Fruit fly (Drosophila melanogaster) whole organism, prepupa: ENCODE results near the gene CG9240.

ENCODE experiments used
- CG10631 ChIP-seq: fragments of 200-800 bp; sonication (Bioruptor generic); optimal IDR thresholded peaks from 2 replicates; lab custom pipeline; 2016; ENCODE audit warnings: missing biosample characterization, missing genetic modification characterization
- CG10669 ChIP-seq: fragments of 200-800 bp; sonication (Bioruptor generic); optimal IDR thresholded peaks from 3 replicates; lab custom pipeline; 2018; ENCODE audit warnings: missing biosample characterization, mild to moderate bottlenecking, missing genetic modification characterization, moderate library complexity
- CG11294 ChIP-seq: fragments of 200-800 bp; sonication (Bioruptor generic); IDR thresholded peaks from 2 replicates; pipeline ENCODE4 v1.3.6; 2022; ENCODE audit warnings: missing biosample characterization, missing genetic modification characterization
- CG11762 ChIP-seq: fragments of 200-800 bp; sonication (Bioruptor generic); optimal IDR thresholded peaks from 3 replicates; lab custom pipeline; 2016; ENCODE audit warnings: missing biosample characterization, missing genetic modification characterization; ENCODE audit not compliant: insufficient read depth
- CG1621 ChIP-seq: fragments of 200-800 bp; sonication (Bioruptor generic); optimal IDR thresholded peaks from 3 replicates; lab custom pipeline; 2018; ENCODE audit warnings: missing biosample characterization, mild to moderate bottlenecking, missing genetic modification characterization
- CG16779 ChIP-seq: fragments of 200-800 bp; sonication (Bioruptor generic); optimal IDR thresholded peaks from 3 replicates; lab custom pipeline; 2017; ENCODE audit warnings: missing biosample characterization, mild to moderate bottlenecking, missing genetic modification characterization
- CG3032 ChIP-seq: fragments of 200-800 bp; optimal IDR thresholded peaks from 2 replicates; lab custom pipeline; 2019; ENCODE audit warnings: missing biosample characterization, mild to moderate bottlenecking, missing genetic modification characterization, moderate library complexity
- CG31627 ChIP-seq: fragments of 200-800 bp; sonication (Bioruptor generic); optimal IDR thresholded peaks from 3 replicates; lab custom pipeline; 2016; ENCODE audit warnings: missing biosample characterization, missing genetic modification characterization
- CG3919 ChIP-seq: fragments of 200-800 bp; sonication (Bioruptor generic); optimal IDR thresholded peaks from 3 replicates; lab custom pipeline; 2016; ENCODE audit warnings: missing biosample characterization, missing genetic modification characterization
- CG4318 ChIP-seq: fragments of 200-800 bp; sonication (Bioruptor generic); optimal IDR thresholded peaks from 3 replicates; lab custom pipeline; 2017; ENCODE audit warnings: missing biosample characterization, mild to moderate bottlenecking, missing genetic modification characterization
- CG6163 ChIP-seq: fragments of 200-800 bp; sonication (Bioruptor generic); IDR thresholded peaks from 3 replicates; pipeline ENCODE4 v1.3.6; 2022; ENCODE audit warnings: missing biosample characterization, missing genetic modification characterization
- CG6276 ChIP-seq: fragments of 200-800 bp; sonication (Bioruptor generic); optimal IDR thresholded peaks from 2 replicates; lab custom pipeline; 2017; ENCODE audit warnings: missing biosample characterization, mild to moderate bottlenecking, missing genetic modification characterization
- CG6792 ChIP-seq: fragments of 200-800 bp; sonication (Bioruptor generic); optimal IDR thresholded peaks from 3 replicates; lab custom pipeline; 2016; ENCODE audit warnings: missing biosample characterization, missing genetic modification characterization
- CG6854 ChIP-seq: fragments of 200-800 bp; sonication (Bioruptor generic); optimal IDR thresholded peaks from 2 replicates; lab custom pipeline; 2017; ENCODE audit warnings: missing biosample characterization, mild to moderate bottlenecking, missing genetic modification characterization
- CG7368 ChIP-seq: fragments of 200-800 bp; sonication (Bioruptor generic); optimal IDR thresholded peaks from 3 replicates; lab custom pipeline; 2016; ENCODE audit warnings: missing biosample characterization, missing genetic modification characterization
- CG8119 ChIP-seq: fragments of 200-800 bp; sonication (Bioruptor generic); IDR thresholded peaks from 3 replicates; pipeline ENCODE4 v1.3.6; 2022; ENCODE audit warnings: missing biosample characterization, missing genetic modification characterization
- CG8319 ChIP-seq: fragments of 200-800 bp; sonication (Bioruptor generic); optimal IDR thresholded peaks from 3 replicates; lab custom pipeline; 2016; ENCODE audit warnings: missing biosample characterization, missing genetic modification characterization
- CG8632 ChIP-seq: fragments of 200-800 bp; sonication (Bioruptor generic); optimal IDR thresholded peaks from 3 replicates; lab custom pipeline; 2016; ENCODE audit warnings: missing biosample characterization, missing genetic modification characterization
- CG9139 ChIP-seq: fragments of 200-800 bp; sonication (Bioruptor generic); optimal IDR thresholded peaks from 3 replicates; lab custom pipeline; 2017; ENCODE audit warnings: missing biosample characterization, mild to moderate bottlenecking, missing genetic modification characterization
- Eip78C ChIP-seq: fragments of 200-800 bp; sonication (Bioruptor generic); peaks from one replicate; lab custom pipeline; 2016; ENCODE audit warnings: missing biosample characterization, missing genetic modification characterization
- Eip93F ChIP-seq: fragments of 200-800 bp; sonication (Bioruptor generic); optimal IDR thresholded peaks from 2 replicates; lab custom pipeline; 2016; ENCODE audit warnings: missing biosample characterization, mild to moderate bottlenecking, missing genetic modification characterization
- Ets21C ChIP-seq: fragments of 200-800 bp; sonication (Bioruptor generic); optimal IDR thresholded peaks from 3 replicates; lab custom pipeline; 2016; ENCODE audit warnings: missing biosample characterization, missing genetic modification characterization
- Ets96B ChIP-seq: fragments of 200-800 bp; optimal IDR thresholded peaks from 2 replicates; lab custom pipeline; 2019; ENCODE audit warnings: missing biosample characterization, mild to moderate bottlenecking, missing genetic modification characterization, moderate library complexity
- Gug ChIP-seq: fragments of 200-800 bp; sonication (Bioruptor generic); IDR thresholded peaks from 2 replicates; pipeline ENCODE4 v1.3.6; 2022; ENCODE audit warnings: missing biosample characterization, missing genetic modification characterization
- Hr38 ChIP-seq: sonication (Bioruptor generic); optimal IDR thresholded peaks from 2 replicates; lab custom pipeline; 2016; ENCODE audit warnings: missing biosample characterization, missing genetic modification characterization
- Hr39 ChIP-seq: fragments of 200-800 bp; sonication (Bioruptor generic); optimal IDR thresholded peaks from 2 replicates; lab custom pipeline; 2016; ENCODE audit warnings: missing biosample characterization, missing genetic modification characterization
- Hr4 ChIP-seq: fragments of 200-800 bp; sonication (Bioruptor generic); optimal IDR thresholded peaks from 3 replicates; lab custom pipeline; 2016; ENCODE audit warnings: missing biosample characterization, missing genetic modification characterization
- Lpt ChIP-seq: fragments of 200-800 bp; sonication (Bioruptor generic); optimal IDR thresholded peaks from 3 replicates; lab custom pipeline; 2016; ENCODE audit warnings: missing biosample characterization, missing genetic modification characterization
- Met ChIP-seq: fragments of 200-800 bp; sonication (Bioruptor generic); optimal IDR thresholded peaks from 3 replicates; lab custom pipeline; 2016; ENCODE audit warnings: missing biosample characterization, missing genetic modification characterization
- OdsH ChIP-seq: fragments of 200-800 bp; sonication (Bioruptor generic); optimal IDR thresholded peaks from 3 replicates; lab custom pipeline; 2016; ENCODE audit warnings: missing biosample characterization, missing genetic modification characterization
- Smox ChIP-seq: fragments of 200-800 bp; sonication (Bioruptor generic); optimal IDR thresholded peaks from 3 replicates; lab custom pipeline; 2016; ENCODE audit warnings: missing biosample characterization, missing genetic modification characterization
- Sox102F ChIP-seq: fragments of 200-800 bp; sonication (Bioruptor generic); optimal IDR thresholded peaks from 2 replicates; lab custom pipeline; 2016; ENCODE audit warnings: missing biosample characterization, mild to moderate bottlenecking, missing genetic modification characterization
- Sox14 ChIP-seq: fragments of 200-800 bp; sonication (Bioruptor generic); optimal IDR thresholded peaks from 3 replicates; lab custom pipeline; 2016; ENCODE audit warnings: missing biosample characterization, missing genetic modification characterization
- Sox15 ChIP-seq: fragments of 200-800 bp; sonication (Bioruptor generic); optimal IDR thresholded peaks from 3 replicates; lab custom pipeline; 2016; ENCODE audit warnings: missing biosample characterization, missing genetic modification characterization
- achi ChIP-seq: fragments of 200-800 bp; sonication (Bioruptor generic); optimal IDR thresholded peaks from 3 replicates; lab custom pipeline; 2016; ENCODE audit warnings: missing biosample characterization, missing genetic modification characterization
- cyc ChIP-seq: fragments of 200-800 bp; sonication (Bioruptor generic); optimal IDR thresholded peaks from 3 replicates; lab custom pipeline; 2016; ENCODE audit warnings: missing biosample characterization, missing genetic modification characterization
- dac ChIP-seq: fragments of 200-800 bp; sonication (Bioruptor generic); optimal IDR thresholded peaks from 2 replicates; lab custom pipeline; 2017; ENCODE audit warnings: missing biosample characterization, mild to moderate bottlenecking, missing genetic modification characterization
- dsx ChIP-seq: fragments of 200-800 bp; optimal IDR thresholded peaks from 3 replicates; lab custom pipeline; 2019; ENCODE audit warnings: missing biosample characterization, mild to moderate bottlenecking, missing genetic modification characterization, moderate library complexity; ENCODE audit not compliant: poor library complexity, severe bottlenecking
- eg ChIP-seq: fragments of 200-800 bp; sonication (Bioruptor generic); IDR thresholded peaks from 3 replicates; pipeline ENCODE4 v1.3.6; 2022; ENCODE audit warnings: missing biosample characterization, missing genetic modification characterization
- fkh ChIP-seq: fragments of 200-800 bp; sonication (Bioruptor generic); optimal IDR thresholded peaks from 3 replicates; lab custom pipeline; 2017; ENCODE audit warnings: missing biosample characterization, mild to moderate bottlenecking, missing genetic modification characterization, moderate library complexity
- lz ChIP-seq: fragments of 200-800 bp; sonication (Bioruptor generic); optimal IDR thresholded peaks from 3 replicates; lab custom pipeline; 2016; ENCODE audit warnings: missing biosample characterization, missing genetic modification characterization
- net ChIP-seq: fragments of 200-800 bp; sonication (Bioruptor generic); optimal IDR thresholded peaks from 3 replicates; lab custom pipeline; 2016; ENCODE audit warnings: missing biosample characterization, missing genetic modification characterization
- pdm3 ChIP-seq: fragments of 200-800 bp; sonication (Bioruptor generic); optimal IDR thresholded peaks from 3 replicates; lab custom pipeline; 2016; ENCODE audit warnings: missing biosample characterization, missing genetic modification characterization
- salr ChIP-seq, 2 experiments: fragments of 200-800 bp; sonication (Bioruptor generic); optimal IDR thresholded peaks; 3 replicates each; lab custom pipeline; 2016 to 2018; ENCODE audit warnings: missing biosample characterization in 2 of 2, missing genetic modification characterization in 2 of 2, mild to moderate bottlenecking in 1 of 2
- ss ChIP-seq, 2 experiments: fragments of 200-800 bp; sonication (Bioruptor generic); optimal IDR thresholded peaks; 2 replicates in 1 of 2; 3 replicates in 1 of 2; lab custom pipeline; 2017 to 2018; ENCODE audit warnings: mild to moderate bottlenecking in 2 of 2, missing biosample characterization in 2 of 2, missing genetic modification characterization in 2 of 2, moderate library complexity in 1 of 2
- svp ChIP-seq: fragments of 200-800 bp; sonication (Bioruptor generic); peaks from one replicate; lab custom pipeline; 2016; ENCODE audit warnings: missing biosample characterization, missing genetic modification characterization
- vri ChIP-seq: fragments of 200-800 bp; sonication (Bioruptor generic); optimal IDR thresholded peaks from 3 replicates; lab custom pipeline; 2016; ENCODE audit warnings: missing biosample characterization, mild to moderate bottlenecking, missing genetic modification characterization

CG9240 gene

dm6 chrX:15703720-15704206, 2.7 kb upstream of the CG9240 start, which contains the start of the genes Pis and Hap40 (continued):
- peak; percentile 56 for TF ChIP-seq dsx (GFP tag; lab: Kevin White, UChicago)
- TF ChIP-seq salr (GFP tag; optimal IDR thresholded peaks at IDR 0.05; lab: Kevin White, UChicago): peak in 1 of 2 experiments; percentile 28
- TF ChIP-seq Hr4 (GFP tag; lab: Kevin White, UChicago): peak; percentile 67
- peak; percentile 67 for TF ChIP-seq CG4318 (GFP tag; lab: Kevin White, UChicago)
- TF ChIP-seq lz (GFP tag; lab: Kevin White, UChicago): peak; percentile 78
- peak; percentile 76 for TF ChIP-seq CG3032 (tag; lab: Kevin White, UChicago)
- no peak for TF ChIP-seq ss (GFP tag; optimal IDR thresholded peaks at IDR 0.05; lab: Kevin White, UChicago)
- peak; percentile 51 for TF ChIP-seq CG3919
- TF ChIP-seq CG6792 (GFP tag; lab: Kevin White, UChicago): peak; percentile 39
- TF ChIP-seq fkh (GFP tag; lab: Kevin White, UChicago): peak; percentile 77
- peak; percentile 36 for TF ChIP-seq net
- TF ChIP-seq Ets96B: peak; percentile 55
- TF ChIP-seq Ets21C (GFP tag; lab: Kevin White, UChicago): peak; percentile 59
- TF ChIP-seq OdsH (GFP tag; lab: Kevin White, UChicago): no peak

dm6 chrX:15697581-15698208, 3.4 kb downstream of the CG9240 start:
- peak; percentile 65 for TF ChIP-seq CG8319 (GFP tag; lab: Kevin White, UChicago)
- peak; percentile 86 for TF ChIP-seq svp (GFP tag; lab: Kevin White, UChicago)
- peak; percentile 94 for TF ChIP-seq CG6163
- peak; percentile 53 to 57 for TF ChIP-seq salr (GFP tag; optimal IDR thresholded peaks at IDR 0.05; lab: Kevin White, UChicago)
- peak; percentile 75 for TF ChIP-seq Smox (GFP tag; lab: Kevin White, UChicago)
- TF ChIP-seq Eip78C (GFP tag; lab: Kevin White, UChicago): peak; percentile 93
- TF ChIP-seq Hr38: no peak
- peak; percentile 76 for TF ChIP-seq dac (GFP tag; lab: Kevin White, UChicago)
- peak; percentile 76 for TF ChIP-seq CG1621 (tag; lab: Kevin White, UChicago)
- peak; percentile 79 for TF ChIP-seq CG8632
- TF ChIP-seq Met (GFP tag; lab: Kevin White, UChicago): peak; percentile 82
- TF ChIP-seq CG4318 (GFP tag; lab: Kevin White, UChicago): peak; percentile 79
- TF ChIP-seq CG11294 (GFP tag; lab: Robert Waterston, UW): peak; percentile 88
- TF ChIP-seq CG7368 (GFP tag; lab: Kevin White, UChicago): peak; percentile 76
- TF ChIP-seq Eip93F (GFP tag; lab: Kevin White, UChicago): peak; percentile 71
- TF ChIP-seq Sox14 (GFP tag; lab: Kevin White, UChicago): peak; percentile 68
- peak; percentile 81 for TF ChIP-seq CG6276 (GFP tag; lab: Kevin White, UChicago)
- TF ChIP-seq net: peak; percentile 75
- TF ChIP-seq CG10669 (GFP tag; lab: Kevin White, UChicago): peak; percentile 83
- peak; percentile 69 for TF ChIP-seq Sox102F (GFP tag; lab: Kevin White, UChicago)
- TF ChIP-seq achi (GFP tag; lab: Kevin White, UChicago): peak; percentile 92
- peak; percentile 84 for TF ChIP-seq CG11762
- TF ChIP-seq eg (GFP tag; lab: Robert Waterston, UW): peak; percentile 93
- TF ChIP-seq ss (GFP tag; optimal IDR thresholded peaks at IDR 0.05; lab: Kevin White, UChicago): peak; percentile 82 to 84
- peak; percentile 86 for TF ChIP-seq CG3032 (tag; lab: Kevin White, UChicago)
- peak; percentile 82 for TF ChIP-seq vri (GFP tag; lab: Kevin White, UChicago)
- TF ChIP-seq pdm3: peak; percentile 79
- TF ChIP-seq dsx (GFP tag; lab: Kevin White, UChicago): peak; percentile 87
- peak; percentile 61 for TF ChIP-seq CG31627
- peak; percentile 73 for TF ChIP-seq Sox15 (GFP tag; lab: Kevin White, UChicago)
- peak; percentile 74 for TF ChIP-seq CG8119 (GFP tag; lab: Robert Waterston, UW)
- peak; percentile 89 for TF ChIP-seq Gug (GFP tag; lab: Robert Waterston, UW)
- TF ChIP-seq cyc (GFP tag; lab: Kevin White, UChicago): peak; percentile 79
- no peak for TF ChIP-seq CG16779 (tag; lab: Kevin White, UChicago)
- peak; percentile 48 for TF ChIP-seq CG6854
- peak; percentile 90 for TF ChIP-seq CG10631 (GFP tag; lab: Kevin White, UChicago)
- TF ChIP-seq Lpt (GFP tag; lab: Kevin White, UChicago): peak; percentile 86
- peak; percentile 86 for TF ChIP-seq OdsH (GFP tag; lab: Kevin White, UChicago)
- TF ChIP-seq Ets21C (GFP tag; lab: Kevin White, UChicago): peak; percentile 59
- TF ChIP-seq lz (GFP tag; lab: Kevin White, UChicago): peak; percentile 74
- peak; percentile 71 for TF ChIP-seq CG9139 (GFP tag; lab: Kevin White, UChicago)
- peak; percentile 83 for TF ChIP-seq CG6792 (GFP tag; lab: Kevin White, UChicago)
- TF ChIP-seq Hr39: peak; percentile 72
